Worm (Caenorhabditis elegans) whole organism, L3 larva: ENCODE measurements around the gene mrpl-42.

ENCODE experiments used
- R02D3.7 ChIP-seq: fragments of 150-350 bp; optimal IDR thresholded peaks from 2 replicates; lab custom pipeline; 2014; ENCODE audit warnings: missing biosample characterization, missing genetic modification characterization
- ceh-28 ChIP-seq: fragments of 150-350 bp; optimal IDR thresholded peaks from 2 replicates; lab custom pipeline; 2014; ENCODE audit warnings: missing biosample characterization, missing genetic modification reagents, missing genetic modification characterization
- ceh-82 ChIP-seq: fragments of 150-350 bp; optimal IDR thresholded peaks from 2 replicates; lab custom pipeline; 2014; ENCODE audit warnings: missing biosample characterization, missing genetic modification characterization
- ceh-9 ChIP-seq: sonication (generic microtip); optimal IDR thresholded peaks from 2 replicates; lab custom pipeline; 2018; ENCODE audit warnings: missing biosample characterization, missing genetic modification characterization
- egl-27 ChIP-seq: sonication (generic microtip); optimal IDR thresholded peaks from 4 replicates; lab custom pipeline; 2017; ENCODE audit warnings: missing biosample characterization, missing genetic modification reagents, missing genetic modification characterization
- egl-5 ChIP-seq: fragments of 150-350 bp; optimal IDR thresholded peaks from 2 replicates; lab custom pipeline; 2017; ENCODE audit warnings: missing biosample characterization, missing genetic modification reagents, missing genetic modification characterization, inconsistent platforms
- elt-2 ChIP-seq: sonication (generic microtip); optimal IDR thresholded peaks from 2 replicates; lab custom pipeline; 2016; ENCODE audit warnings: missing genetic modification reagents, mild to moderate bottlenecking, missing genetic modification characterization, missing compliant biosample characterization
- elt-3 ChIP-seq, 3 experiments: fragments of 150-350 bp in 1 of 3; sonication (generic microtip) in 2 of 3; optimal IDR thresholded peaks; 2 replicates in 2 of 3; 4 replicates in 1 of 3; lab custom pipeline; 2014 to 2017; ENCODE audit warnings: missing biosample characterization in 3 of 3, missing genetic modification characterization in 3 of 3
- eor-1 ChIP-seq, 2 experiments: fragments of 150-350 bp; optimal IDR thresholded peaks; 2 replicates each; lab custom pipeline; 2014 to 2018; ENCODE audit warnings: missing biosample characterization in 2 of 2, missing genetic modification characterization in 2 of 2
- fkh-10 ChIP-seq: sonication (generic microtip); optimal IDR thresholded peaks from 2 replicates; lab custom pipeline; 2017; ENCODE audit warnings: missing biosample characterization, missing genetic modification reagents, missing genetic modification characterization
- fkh-2 ChIP-seq: fragments of 150-350 bp; optimal IDR thresholded peaks from 2 replicates; lab custom pipeline; 2014; ENCODE audit warnings: missing biosample characterization, missing genetic modification reagents, missing genetic modification characterization
- hmg-11 ChIP-seq: sonication (generic microtip); optimal IDR thresholded peaks from 2 replicates; lab custom pipeline; 2016; ENCODE audit warnings: missing genetic modification characterization, missing compliant biosample characterization
- lin-15B ChIP-seq: fragments of 150-350 bp; optimal IDR thresholded peaks from 2 replicates; lab custom pipeline; 2014; ENCODE audit warnings: missing biosample characterization, missing genetic modification characterization
- lin-39 ChIP-seq: fragments of 150-350 bp; optimal IDR thresholded peaks from 2 replicates; lab custom pipeline; 2018; ENCODE audit warnings: missing biosample characterization, missing genetic modification reagents, missing genetic modification characterization
- mdl-1 ChIP-seq: fragments of 150-350 bp; optimal IDR thresholded peaks from 2 replicates; lab custom pipeline; 2014; ENCODE audit warnings: missing biosample characterization, missing genetic modification characterization
- mml-1 ChIP-seq: fragments of 150-350 bp; sonication (generic microtip); optimal IDR thresholded peaks from 3 replicates; lab custom pipeline; 2014; ENCODE audit warnings: missing biosample characterization, missing genetic modification characterization
- nfya-1 ChIP-seq: sonication (generic microtip); optimal IDR thresholded peaks from 2 replicates; lab custom pipeline; 2017; ENCODE audit warnings: missing genetic modification characterization, mild to moderate bottlenecking, missing compliant biosample characterization, antibody characterized with exemption, moderate library complexity; ENCODE audit not compliant: insufficient read depth
- nhr-12 ChIP-seq: fragments of 150-350 bp; optimal IDR thresholded peaks from 2 replicates; lab custom pipeline; 2014; ENCODE audit warnings: missing biosample characterization, missing genetic modification characterization
- nhr-23 ChIP-seq: fragments of 150-350 bp; optimal IDR thresholded peaks from 2 replicates; lab custom pipeline; 2014; ENCODE audit warnings: missing biosample characterization, missing genetic modification reagents, missing genetic modification characterization
- nhr-237 ChIP-seq: fragments of 150-350 bp; optimal IDR thresholded peaks from 2 replicates; lab custom pipeline; 2014; ENCODE audit warnings: missing biosample characterization, missing genetic modification characterization
- nhr-25 ChIP-seq: sonication (generic microtip); optimal IDR thresholded peaks from 2 replicates; lab custom pipeline; 2017; ENCODE audit warnings: missing biosample characterization, missing genetic modification characterization
- nhr-43 ChIP-seq: sonication (generic microtip); optimal IDR thresholded peaks from 2 replicates; lab custom pipeline; 2016; ENCODE audit warnings: mild to moderate bottlenecking, missing genetic modification characterization, missing compliant biosample characterization; ENCODE audit not compliant: poor library complexity, severe bottlenecking
- nhr-67 ChIP-seq: fragments of 150-350 bp; optimal IDR thresholded peaks from 2 replicates; lab custom pipeline; 2014; ENCODE audit warnings: missing biosample characterization, missing genetic modification characterization
- pha-4 ChIP-seq: fragments of 150-350 bp; optimal IDR thresholded peaks from 2 replicates; lab custom pipeline; 2014; ENCODE audit warnings: missing biosample characterization, missing genetic modification reagents, missing genetic modification characterization
- pqm-1 ChIP-seq: fragments of 150-350 bp; optimal IDR thresholded peaks from 2 replicates; lab custom pipeline; 2017; ENCODE audit warnings: missing biosample characterization, missing genetic modification characterization, inconsistent platforms
- sea-2 ChIP-seq: fragments of 150-350 bp; sonication (generic microtip); optimal IDR thresholded peaks from 4 replicates; lab custom pipeline; 2014; ENCODE audit warnings: missing biosample characterization, missing genetic modification reagents, missing genetic modification characterization
- skn-1 ChIP-seq: fragments of 150-350 bp; optimal IDR thresholded peaks from 2 replicates; lab custom pipeline; 2014; ENCODE audit warnings: missing biosample characterization, missing genetic modification characterization
- snpc-4 ChIP-seq: fragments of 150-350 bp; optimal IDR thresholded peaks from 2 replicates; lab custom pipeline; 2014; ENCODE audit warnings: missing biosample characterization, missing genetic modification characterization
- unc-62 ChIP-seq: fragments of 150-350 bp; sonication (generic microtip); optimal IDR thresholded peaks from 4 replicates; lab custom pipeline; 2014; ENCODE audit warnings: missing biosample characterization, missing genetic modification reagents, missing genetic modification characterization
- ztf-11 ChIP-seq: fragments of 150-350 bp; optimal IDR thresholded peaks from 2 replicates; lab custom pipeline; 2014; ENCODE audit warnings: missing biosample characterization, missing genetic modification characterization
- ztf-4 ChIP-seq: fragments of 150-350 bp; optimal IDR thresholded peaks from 2 replicates; lab custom pipeline; 2014; ENCODE audit warnings: missing biosample characterization, missing genetic modification characterization

Gene mrpl-42

DNA sequence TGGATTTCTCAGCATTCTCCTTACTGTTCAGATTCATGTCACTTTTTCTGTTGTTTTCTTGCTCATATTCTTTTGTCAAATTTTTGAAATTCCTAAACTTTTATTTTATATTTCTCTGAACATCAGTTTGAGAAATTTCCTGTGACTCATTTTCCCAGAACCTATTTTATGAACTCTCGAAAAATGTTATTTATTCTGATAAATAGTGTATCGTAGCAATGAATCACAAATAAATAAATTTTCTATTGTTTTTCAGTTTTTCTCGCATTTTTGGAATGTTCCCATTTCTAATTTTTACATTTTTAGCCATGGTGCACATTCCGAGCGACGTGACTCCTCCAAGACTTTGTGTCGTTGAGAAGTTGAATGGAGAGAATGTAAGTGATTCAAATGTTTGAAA lies 24.5 kb upstream of the mrpl-42 start, which contains the start of gene nrfl-1:
nrfl-1 (plus strand) TSS at position 301 of the 400 bp plus-strand sequence.
- TF ChIP-seq nhr-237: no peak
- no peak for TF ChIP-seq nfya-1 (tag; lab: Kevin White, UChicago)
- TF ChIP-seq lin-39 (tag; lab: Kevin White, UChicago): no peak
- no peak for TF ChIP-seq sea-2 (GFP tag; lab: Kevin White, UChicago)
- TF ChIP-seq ceh-9 (tag; lab: Kevin White, UChicago): no peak
- no peak for TF ChIP-seq mdl-1 (tag; lab: Kevin White, UChicago)
- no peak for TF ChIP-seq ztf-4 (tag; lab: Kevin White, UChicago)
- no peak for TF ChIP-seq egl-27 (tag; lab: Kevin White, UChicago)
- TF ChIP-seq R02D3.7 (tag; lab: Kevin White, UChicago): no peak

DNA sequence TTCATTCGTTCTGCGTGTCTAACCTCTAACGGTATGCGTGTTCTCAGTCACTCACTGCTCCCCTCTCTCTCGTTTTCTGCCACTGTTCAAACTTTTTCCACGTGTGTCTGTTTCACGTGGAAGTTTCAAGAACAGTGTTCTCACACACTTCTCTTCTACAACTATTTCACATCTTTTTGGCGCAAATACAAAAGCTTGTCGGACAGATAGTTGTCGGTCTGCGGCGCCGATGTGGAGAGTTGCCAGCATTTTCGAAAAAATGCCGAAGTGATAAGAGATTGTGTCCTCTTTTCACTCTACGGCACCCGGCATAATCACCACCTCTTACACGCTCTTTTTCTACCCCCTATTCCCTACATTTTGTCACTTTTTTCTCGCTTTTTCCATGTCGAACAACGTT lies 24.1 kb upstream of the mrpl-42 start:
- TF ChIP-seq elt-2 (tag; lab: Kevin White, UChicago) (peak; percentile 79), ztf-11 (no peak), pha-4 (tag; lab: Kevin White, UChicago) (peak; percentile 31), pqm-1 (tag; lab: Kevin White, UChicago) (peak; percentile 14)
- TF ChIP-seq, all 47 proteins: peak for 3

DNA sequence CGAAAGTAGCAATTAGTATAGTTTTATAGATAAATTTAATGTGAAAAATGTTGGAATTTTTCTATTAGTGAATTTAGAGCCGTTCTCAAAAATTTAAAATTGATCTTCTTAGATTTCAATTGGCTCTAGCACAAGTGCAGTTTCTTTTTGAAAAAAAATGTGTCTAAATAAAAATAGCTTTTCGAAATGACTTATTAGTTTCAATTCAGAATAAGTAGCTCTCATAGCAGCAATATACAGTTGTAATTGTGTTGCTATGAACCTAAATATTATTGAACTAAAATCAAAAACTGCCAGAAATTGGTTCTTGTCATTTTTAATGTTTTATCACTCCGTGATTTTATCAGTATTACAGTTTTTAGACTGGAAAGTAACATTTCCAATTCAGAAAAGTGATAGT lies 23.4 kb upstream of the mrpl-42 start:
- TF ChIP-seq ztf-4 (tag; lab: Kevin White, UChicago) (no peak), eor-1 (tag; optimal IDR thresholded peaks at IDR 0.05; lab: Kevin White, UChicago) (no peak), elt-2 (tag; lab: Kevin White, UChicago) (no peak), skn-1 (no peak), mml-1 (tag; lab: Kevin White, UChicago) (no peak)

DNA sequence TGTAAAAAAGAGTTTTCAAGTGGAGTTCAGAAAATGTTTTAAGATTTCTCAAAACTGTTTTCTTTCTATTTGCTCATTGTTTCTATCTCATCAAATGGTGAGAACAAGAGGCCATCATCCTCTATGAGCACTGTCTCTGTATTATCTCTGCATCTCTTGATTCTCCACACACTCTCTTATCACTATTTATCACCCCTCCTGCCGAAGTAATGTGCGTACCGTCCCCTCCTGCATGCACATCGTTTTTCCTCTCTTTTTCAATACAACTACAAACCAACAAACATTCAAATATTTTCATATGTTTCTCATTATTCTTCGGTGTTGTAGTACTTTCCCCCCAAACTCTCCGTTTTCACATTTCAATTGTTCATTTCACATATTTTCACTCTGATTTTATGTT lies 22.2 kb upstream of the mrpl-42 start:
- TF ChIP-seq hmg-11 (tag; lab: Kevin White, UChicago) (no peak), elt-2 (tag; lab: Kevin White, UChicago) (peak; percentile 66), pha-4 (tag; lab: Kevin White, UChicago) (peak; percentile 35)

DNA sequence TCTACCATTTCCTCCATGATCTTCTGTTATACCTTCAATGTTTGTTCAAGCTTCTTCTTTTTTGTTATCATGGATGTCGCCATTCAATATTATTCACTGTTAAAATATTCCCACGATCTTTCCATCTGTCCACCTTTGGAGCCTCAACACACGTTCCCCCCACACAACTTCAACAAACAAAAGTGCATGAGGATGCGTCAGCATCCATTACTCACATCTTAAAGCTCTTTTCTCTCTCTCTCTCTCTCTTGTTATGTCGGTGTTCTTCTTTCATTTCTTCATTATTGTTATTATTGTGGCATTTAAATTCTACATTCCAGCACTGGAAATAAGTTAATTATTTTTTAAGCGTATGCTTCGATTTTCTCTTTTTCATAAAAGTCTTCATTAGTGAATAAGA lies 19.8 kb upstream of the mrpl-42 start:
- no peak for TF ChIP-seq hmg-11 (tag; lab: Kevin White, UChicago)
- no peak for TF ChIP-seq pqm-1 (tag; lab: Kevin White, UChicago)
- TF ChIP-seq pha-4 (tag; lab: Kevin White, UChicago): peak; percentile 53

DNA sequence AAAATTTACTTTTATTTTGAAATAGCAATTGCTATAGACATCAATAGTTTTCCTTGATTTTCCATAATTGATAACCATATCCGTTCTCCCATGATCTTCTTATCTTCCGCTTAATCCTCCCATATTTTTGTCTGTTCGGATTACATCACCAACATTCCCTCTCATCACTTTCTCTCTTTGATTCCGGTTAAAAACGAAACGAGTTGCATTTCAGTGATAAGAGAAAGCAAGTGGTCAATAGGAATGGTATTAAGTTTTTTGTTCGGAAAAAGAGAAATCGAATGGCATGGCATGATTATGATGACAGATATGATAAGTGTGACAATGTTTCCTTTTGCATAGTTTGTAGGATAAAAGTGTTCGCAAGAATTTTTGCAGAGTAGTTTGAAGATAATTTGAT lies 17.8 kb upstream of the mrpl-42 start:
- TF ChIP-seq nhr-25 (tag; lab: Kevin White, UChicago) (no peak), elt-3 (tag; optimal IDR thresholded peaks at IDR 0.05; lab: Kevin White, UChicago) (peak in 2 of 3 experiments; percentile 20 to 65), nhr-43 (tag; lab: Kevin White, UChicago) (peak; percentile 58), elt-2 (tag; lab: Kevin White, UChicago) (peak; percentile 71), fkh-10 (no peak), pqm-1 (tag; lab: Kevin White, UChicago) (peak; percentile 45)

DNA sequence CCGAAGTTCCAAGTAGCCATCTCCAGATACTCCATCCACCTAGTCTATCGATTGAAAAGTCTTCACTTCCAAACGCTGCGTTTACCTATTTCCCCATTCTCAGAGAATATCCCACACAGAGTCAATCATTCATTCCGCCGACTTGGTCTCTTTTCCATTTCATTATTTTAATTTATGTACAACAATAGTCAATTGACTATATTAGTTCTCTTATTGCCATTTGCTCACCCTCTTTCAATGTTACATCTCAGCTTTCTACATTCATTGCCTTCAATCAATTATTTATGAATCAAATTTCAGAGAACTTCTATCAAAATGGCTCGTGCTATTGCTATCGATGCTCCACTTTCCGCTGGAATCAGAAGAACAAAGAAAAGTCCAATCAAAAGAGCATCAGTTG lies 14.4 kb upstream of the mrpl-42 start, which contains the start of gene aly-1:
aly-1 (plus strand) TSS at position 301 of the 400 bp plus-strand sequence.
- TF ChIP-seq elt-2 (tag; lab: Kevin White, UChicago) (no peak), unc-62 (GFP tag; lab: Kevin White, UChicago) (no peak)

DNA sequence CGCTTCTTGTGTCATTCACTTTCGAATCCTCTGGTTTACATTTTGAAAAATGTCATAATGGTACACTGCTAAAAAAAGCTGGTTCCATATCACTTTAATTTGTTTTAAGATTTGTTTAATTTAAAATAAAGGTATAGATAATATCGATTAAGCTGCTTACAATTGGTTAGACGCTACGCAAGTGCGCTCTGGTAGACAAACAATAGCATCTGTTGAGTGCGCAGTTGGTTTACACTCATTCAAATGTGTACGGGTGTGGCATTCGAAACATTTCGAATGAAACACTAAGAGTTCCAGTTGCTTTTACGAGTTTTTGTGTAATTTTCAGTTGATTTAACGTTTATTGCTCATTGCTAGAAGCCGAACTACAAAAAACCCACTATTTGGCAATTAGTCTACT lies 13.2 kb upstream of the mrpl-42 start:
- TF ChIP-seq ceh-82 (tag; lab: Kevin White, UChicago) (no peak), nhr-237 (no peak), nfya-1 (tag; lab: Kevin White, UChicago) (peak; percentile 58), pha-4 (tag; lab: Kevin White, UChicago) (peak; percentile 85), skn-1 (no peak), hmg-11 (tag; lab: Kevin White, UChicago) (peak; percentile 68), fkh-2 (tag; lab: Kevin White, UChicago) (no peak), snpc-4 (tag; lab: Kevin White, UChicago) (peak; percentile 27), nhr-67 (tag; lab: Kevin White, UChicago) (no peak), nhr-25 (tag; lab: Kevin White, UChicago) (peak; percentile 49), nhr-23 (tag; lab: Kevin White, UChicago) (peak; percentile 14), lin-15B (tag; lab: Kevin White, UChicago) (peak; percentile 69), nhr-12 (tag; lab: Kevin White, UChicago) (no peak), ceh-28 (tag; lab: Kevin White, UChicago) (peak; percentile 50), egl-5 (tag; lab: Kevin White, UChicago) (peak; percentile 93), lin-39 (tag; lab: Kevin White, UChicago) (peak; percentile 71), elt-2 (tag; lab: Kevin White, UChicago) (peak; percentile 15)
